Fruit fly (Drosophila melanogaster) whole organism, embryonic: ENCODE data around the gene CG42340.

Source experiments
- Asciz ChIP-seq: fragments of 200-800 bp; sonication (Bioruptor generic); optimal IDR thresholded peaks from 2 replicates; lab custom pipeline; 2017; ENCODE audit warnings: missing biosample characterization, mild to moderate bottlenecking, missing genetic modification characterization, missing genetic modification reagents
- B-H1 ChIP-seq: fragments of 200-800 bp; sonication (Bioruptor generic); IDR thresholded peaks from 3 replicates; pipeline ENCODE4 v1.3.6; 2022; ENCODE audit warnings: missing biosample characterization, missing genetic modification characterization
- B-H2 ChIP-seq: fragments of 200-800 bp; sonication (Bioruptor generic); optimal IDR thresholded peaks from 2 replicates; lab custom pipeline; 2018; ENCODE audit warnings: missing biosample characterization, mild to moderate bottlenecking, missing genetic modification characterization
- CG10147 ChIP-seq: fragments of 200-800 bp; sonication (Bioruptor generic); optimal IDR thresholded peaks from 2 replicates; lab custom pipeline; 2019; ENCODE audit warnings: missing biosample characterization, mild to moderate bottlenecking, missing genetic modification characterization, moderate library complexity
- CG12219 ChIP-seq: fragments of 200-800 bp; sonication (Bioruptor generic); optimal IDR thresholded peaks from 3 replicates; lab custom pipeline; 2018; ENCODE audit warnings: missing biosample characterization, mild to moderate bottlenecking, missing genetic modification characterization
- CG1233 ChIP-seq: fragments of 200-800 bp; sonication (Bioruptor generic); optimal IDR thresholded peaks from 4 replicates; lab custom pipeline; 2018; ENCODE audit warnings: missing biosample characterization, mild to moderate bottlenecking, missing genetic modification characterization
- CG13894 ChIP-seq: fragments of 200-800 bp; sonication (Bioruptor generic); optimal IDR thresholded peaks from 3 replicates; lab custom pipeline; 2018; ENCODE audit warnings: missing biosample characterization, mild to moderate bottlenecking, missing genetic modification characterization, moderate library complexity
- CG18599 ChIP-seq: fragments of 200-800 bp; sonication (Bioruptor generic); optimal IDR thresholded peaks from 3 replicates; lab custom pipeline; 2017; ENCODE audit warnings: missing biosample characterization, missing genetic modification characterization, mild to moderate bottlenecking, moderate library complexity, missing genetic modification reagents
- CG18764 ChIP-seq: fragments of 200-800 bp; sonication (Bioruptor generic); optimal IDR thresholded peaks from 3 replicates; lab custom pipeline; 2016; ENCODE audit warnings: missing biosample characterization, missing genetic modification characterization
- CG31441 ChIP-seq: fragments of 200-800 bp; sonication (Bioruptor generic); IDR thresholded peaks from 2 replicates; pipeline ENCODE4 v1.3.6; 2022; ENCODE audit warnings: missing biosample characterization, missing genetic modification characterization
- CG3163 ChIP-seq: fragments of 200-800 bp; sonication (Bioruptor generic); optimal IDR thresholded peaks from 3 replicates; lab custom pipeline; 2016; ENCODE audit warnings: missing biosample characterization, missing genetic modification characterization
- CG3281 ChIP-seq: fragments of 200-800 bp; sonication (Bioruptor generic); optimal IDR thresholded peaks from 3 replicates; lab custom pipeline; 2017; ENCODE audit warnings: missing biosample characterization, mild to moderate bottlenecking, missing genetic modification characterization
- CG5180 ChIP-seq: fragments of 200-800 bp; sonication (Bioruptor generic); optimal IDR thresholded peaks from 3 replicates; lab custom pipeline; 2017; ENCODE audit warnings: missing biosample characterization, missing genetic modification characterization, mild to moderate bottlenecking, moderate library complexity, missing genetic modification reagents
- CG6689 ChIP-seq: fragments of 200-800 bp; sonication (Bioruptor generic); IDR thresholded peaks from 2 replicates; pipeline ENCODE4 v1.3.6; 2022; ENCODE audit warnings: missing biosample characterization, missing genetic modification characterization
- CG6813 ChIP-seq: fragments of 200-800 bp; sonication (Bioruptor generic); optimal IDR thresholded peaks from 2 replicates; lab custom pipeline; 2017; ENCODE audit warnings: missing biosample characterization, missing genetic modification characterization, mild to moderate bottlenecking, moderate library complexity, missing genetic modification reagents
- CG7372 ChIP-seq: fragments of 200-800 bp; sonication (Bioruptor generic); IDR thresholded peaks from 2 replicates; pipeline ENCODE4 v1.3.6; 2022; ENCODE audit warnings: missing biosample characterization, missing genetic modification characterization
- CG9817 ChIP-seq: fragments of 200-800 bp; sonication (Bioruptor generic); optimal IDR thresholded peaks from 2 replicates; lab custom pipeline; 2018; ENCODE audit warnings: missing biosample characterization, mild to moderate bottlenecking, missing genetic modification characterization, moderate library complexity
- CG9932 ChIP-seq: fragments of 200-800 bp; sonication (Bioruptor generic); IDR thresholded peaks from 2 replicates; pipeline ENCODE4 v1.3.6; 2022; ENCODE audit warnings: missing biosample characterization, missing genetic modification characterization
- D19A ChIP-seq: fragments of 200-800 bp; optimal IDR thresholded peaks from 3 replicates; lab custom pipeline; 2019; ENCODE audit warnings: missing biosample characterization, mild to moderate bottlenecking, missing genetic modification characterization, moderate library complexity
- E2f1 ChIP-seq: fragments of 200-800 bp; sonication (Bioruptor generic); IDR thresholded peaks from 2 replicates; pipeline ENCODE4 v1.3.6; 2022; ENCODE audit warnings: missing biosample characterization, missing genetic modification characterization
- Gug ChIP-seq: fragments of 200-800 bp; sonication (Bioruptor generic); IDR thresholded peaks from 4 replicates; pipeline ENCODE4 v1.3.6; 2022; ENCODE audit warnings: missing biosample characterization, missing genetic modification characterization
- Hmr ChIP-seq: fragments of 200-800 bp; sonication (Bioruptor generic); optimal IDR thresholded peaks from 3 replicates; lab custom pipeline; 2017; ENCODE audit warnings: mild to moderate bottlenecking, missing biosample characterization, missing genetic modification reagents, missing genetic modification characterization
- Kr ChIP-seq: fragments of 200-800 bp; sonication (Bioruptor generic); optimal IDR thresholded peaks from 2 replicates; lab custom pipeline; 2017; ENCODE audit warnings: missing biosample characterization, mild to moderate bottlenecking, missing genetic modification characterization
- MESR4 ChIP-seq: fragments of 200-800 bp; sonication (Bioruptor generic); optimal IDR thresholded peaks from 2 replicates; lab custom pipeline; 2018; ENCODE audit warnings: missing biosample characterization, mild to moderate bottlenecking, missing genetic modification characterization, moderate library complexity
- NC2α ChIP-seq: fragments of 200-800 bp; sonication (Bioruptor generic); optimal IDR thresholded peaks from 2 replicates; lab custom pipeline; 2016; ENCODE audit warnings: missing biosample characterization, missing genetic modification characterization
- Neu2 ChIP-seq: fragments of 200-800 bp; sonication (Bioruptor generic); optimal IDR thresholded peaks from 3 replicates; lab custom pipeline; 2016; ENCODE audit warnings: missing biosample characterization, missing genetic modification characterization, borderline replicate concordance
- Ssrp ChIP-seq: fragments of 200-800 bp; sonication (Bioruptor generic); optimal IDR thresholded peaks from 2 replicates; lab custom pipeline; 2018; ENCODE audit warnings: missing biosample characterization, mild to moderate bottlenecking, missing genetic modification characterization, moderate library complexity
- Taf1 ChIP-seq: fragments of 200-800 bp; sonication (Bioruptor generic); IDR thresholded peaks from 2 replicates; pipeline ENCODE4 v1.3.6; 2022; ENCODE audit warnings: missing biosample characterization, missing genetic modification characterization
- Vsx1 ChIP-seq: fragments of 200-800 bp; sonication (Bioruptor generic); optimal IDR thresholded peaks from 2 replicates; lab custom pipeline; 2017; ENCODE audit warnings: missing biosample characterization, mild to moderate bottlenecking, missing genetic modification characterization, missing genetic modification reagents
- al ChIP-seq: fragments of 200-800 bp; sonication (Bioruptor generic); IDR thresholded peaks from 2 replicates; pipeline ENCODE4 v1.3.6; 2022; ENCODE audit warnings: missing biosample characterization, missing genetic modification characterization
- ase ChIP-seq: fragments of 200-800 bp; sonication (Bioruptor generic); IDR thresholded peaks from 3 replicates; pipeline ENCODE4 v1.3.6; 2022; ENCODE audit warnings: missing biosample characterization, missing genetic modification characterization
- caup ChIP-seq: fragments of 200-800 bp; sonication (Bioruptor generic); optimal IDR thresholded peaks from 3 replicates; lab custom pipeline; 2017; ENCODE audit warnings: missing biosample characterization, mild to moderate bottlenecking, missing genetic modification characterization, moderate library complexity; ENCODE audit not compliant: severe bottlenecking
- cwo ChIP-seq: fragments of 200-800 bp; sonication (Bioruptor generic); optimal IDR thresholded peaks from 3 replicates; lab custom pipeline; 2017; ENCODE audit warnings: missing biosample characterization, missing genetic modification characterization, mild to moderate bottlenecking, moderate library complexity, missing genetic modification reagents
- danr ChIP-seq: fragments of 200-800 bp; sonication (Bioruptor generic); IDR thresholded peaks from 2 replicates; pipeline ENCODE4 v1.3.6; 2022; ENCODE audit warnings: missing biosample characterization, missing genetic modification characterization
- dati ChIP-seq: fragments of 200-800 bp; sonication (Bioruptor generic); IDR thresholded peaks from 2 replicates; pipeline ENCODE4 v1.3.6; 2022; ENCODE audit warnings: missing biosample characterization, missing genetic modification characterization
- esg ChIP-seq: fragments of 200-800 bp; sonication (Bioruptor generic); conservative IDR thresholded peaks from 2 replicates; pipeline ENCODE4 v1.3.6; 2022; ENCODE audit warnings: missing biosample characterization, missing genetic modification characterization
- gem ChIP-seq: fragments of 200-800 bp; sonication (Bioruptor generic); optimal IDR thresholded peaks from 2 replicates; lab custom pipeline; 2019; ENCODE audit warnings: missing biosample characterization, mild to moderate bottlenecking, missing genetic modification characterization, moderate library complexity
- jigr1 ChIP-seq: fragments of 200-800 bp; sonication (Bioruptor generic); IDR thresholded peaks from 3 replicates; pipeline ENCODE4 v1.3.6; 2022; ENCODE audit warnings: missing biosample characterization, missing genetic modification characterization
- lilli ChIP-seq: fragments of 200-800 bp; sonication (Bioruptor generic); optimal IDR thresholded peaks from 3 replicates; lab custom pipeline; 2016; ENCODE audit warnings: missing biosample characterization, missing genetic modification characterization
- lola ChIP-seq, 3 experiments: fragments of >200 bp in 2 of 3; fragments of 200-800 bp in 1 of 3; sonication (Bioruptor generic) in 1 of 3; optimal IDR thresholded peaks; 2 replicates each; lab custom pipeline; 2017 to 2019; ENCODE audit warnings: missing biosample characterization in 3 of 3, missing genetic modification characterization in 3 of 3, mild to moderate bottlenecking in 1 of 3, moderate library complexity in 1 of 3
- mld ChIP-seq: fragments of 200-800 bp; sonication (Bioruptor generic); IDR thresholded peaks from 3 replicates; pipeline ENCODE4 v1.3.6; 2022; ENCODE audit warnings: missing biosample characterization, missing genetic modification characterization; ENCODE audit not compliant: partially characterized antibody
- pan ChIP-seq, 4 experiments: fragments of >200 bp in 3 of 4; fragments of 200-800 bp in 1 of 4; sonication (Bioruptor generic) in 1 of 4; optimal IDR thresholded peaks in 3 of 4; IDR thresholded peaks in 1 of 4; 2 replicates each; pipeline versions ENCODE4 v1.3.6 to Lab custom; 2017 to 2022; ENCODE audit warnings: missing biosample characterization in 2 of 4, missing genetic modification characterization in 2 of 4, mixed read lengths in 1 of 4
- pfk ChIP-seq: fragments of 200-800 bp; sonication (Bioruptor generic); optimal IDR thresholded peaks from 2 replicates; lab custom pipeline; 2018; ENCODE audit warnings: missing biosample characterization, mild to moderate bottlenecking, missing genetic modification characterization, moderate library complexity
- ro ChIP-seq: fragments of 200-800 bp; sonication (Bioruptor generic); IDR thresholded peaks from 2 replicates; pipeline ENCODE4 v1.3.6; 2022; ENCODE audit warnings: missing biosample characterization, missing genetic modification characterization
- row ChIP-seq: fragments of 200-800 bp; sonication (Bioruptor generic); IDR thresholded peaks from 3 replicates; pipeline ENCODE4 v1.3.6; 2022; ENCODE audit warnings: missing biosample characterization, missing genetic modification characterization
- sens-2 ChIP-seq: fragments of 200-800 bp; sonication (Bioruptor generic); IDR thresholded peaks from 2 replicates; pipeline ENCODE4 v1.3.6; 2022; ENCODE audit warnings: missing biosample characterization, missing genetic modification characterization
- sisA ChIP-seq: fragments of 200-800 bp; sonication (Bioruptor generic); IDR thresholded peaks from 2 replicates; pipeline ENCODE4 v1.3.6; 2022; ENCODE audit warnings: missing biosample characterization, missing genetic modification characterization
- ttk ChIP-seq: fragments of 200-800 bp; sonication (Bioruptor generic); IDR thresholded peaks from 2 replicates; pipeline ENCODE4 v2.1.2; 2022; ENCODE audit warnings: missing biosample characterization, missing genetic modification characterization

The CG42340 gene

dm6 chrX:6439495-6439894, 84.6 kb downstream of the CG42340 start (continued):
- TF ChIP-seq E2f1, result peak; percentile 47; the same call in 1 of the 2 replicates
- peak; percentile 9 for TF ChIP-seq CG1233 (GFP tag; lab: Kevin White, UChicago)
- no peak for TF ChIP-seq pfk (GFP tag; lab: Kevin White, UChicago)
- TF ChIP-seq sens-2 (GFP tag; lab: Robert Waterston, UW), result peak; percentile 38; the same call in 1 of the 2 replicates
- TF ChIP-seq lola (GFP tag; optimal IDR thresholded peaks at IDR 0.05; lab: Kevin White, UChicago), result no peak
- 0 out of 2 replicates have a peak, but pooled peaks have one; percentile 21 for TF ChIP-seq dati
- no peak for TF ChIP-seq mld (GFP tag; lab: Robert Waterston, UW)
- TF ChIP-seq CG18764 (GFP tag; lab: Kevin White, UChicago), result no peak
- no peak for TF ChIP-seq Vsx1 (GFP tag; lab: Kevin White, UChicago)
- no peak for TF ChIP-seq MESR4 (GFP tag; lab: Kevin White, UChicago)
- TF ChIP-seq ttk (GFP tag; lab: Robert Waterston, UW), result peak; percentile 36; the same call in 1 of the 2 replicates
- TF ChIP-seq CG3281 (GFP tag; lab: Kevin White, UChicago), result peak; percentile 61
- TF ChIP-seq sisA (GFP tag; lab: Robert Waterston, UW), result peak; percentile 22; the same call in 1 of the 2 replicates
- TF ChIP-seq esg (GFP tag; lab: Robert Waterston, UW), result peak; percentile 58
- peak; percentile 45 for TF ChIP-seq caup (GFP tag; lab: Kevin White, UChicago)
- no peak for TF ChIP-seq pan (optimal IDR thresholded peaks at IDR 0.05; lab: Kevin White, UChicago)
- peak in 1 of 2 experiments; percentile 76 for TF ChIP-seq pan (GFP tag; optimal IDR thresholded peaks at IDR 0.05 in 1 of 2, IDR thresholded peaks at IDR 0.05 in 1 of 2)
- TF ChIP-seq gem (tag; lab: Kevin White, UChicago), result peak; percentile 37
- no peak for TF ChIP-seq D19A (tag; lab: Kevin White, UChicago)
- peak; percentile 40; the same call in 1 of the 3 replicates for TF ChIP-seq B-H1 (GFP tag; lab: Robert Waterston, UW)
- peak; percentile 11 for TF ChIP-seq CG5180 (GFP tag; lab: Kevin White, UChicago)
- peak; percentile 5 for TF ChIP-seq Asciz (GFP tag; lab: Kevin White, UChicago)
- peak; percentile 56 for TF ChIP-seq Hmr (GFP tag; lab: Kevin White, UChicago)
- peak; percentile 23; the same call in 1 of the 2 replicates for TF ChIP-seq Taf1
- TF ChIP-seq CG9932 (GFP tag; lab: Robert Waterston, UW), result peak; percentile 71
- TF ChIP-seq Gug (GFP tag; lab: Robert Waterston, UW), result peak; percentile 46; the same call in 3 of the 4 replicates
- TF ChIP-seq CG13894 (tag; lab: Kevin White, UChicago), result peak; percentile 55
- TF ChIP-seq CG6813, result peak; percentile 63
- 0 out of 2 replicates have a peak, but pooled peaks have one; percentile 7 for TF ChIP-seq ro (GFP tag; lab: Robert Waterston, UW)
- peak; percentile 53; the same call in 1 of the 2 replicates for TF ChIP-seq CG6689 (GFP tag; lab: Robert Waterston, UW)
- peak; percentile 36; the same call in 1 of the 2 replicates for TF ChIP-seq CG31441 (GFP tag; lab: Robert Waterston, UW)
- TF ChIP-seq CG3163 (GFP tag; lab: Kevin White, UChicago), result no peak
- no peak for TF ChIP-seq Ssrp (tag; lab: Kevin White, UChicago)
- peak; percentile 63 for TF ChIP-seq cwo
- 0 out of 2 replicates have a peak, but pooled peaks have one; percentile 25 for TF ChIP-seq danr (GFP tag; lab: Robert Waterston, UW)
- no peak for TF ChIP-seq Kr (GFP tag; lab: Kevin White, UChicago)
- TF ChIP-seq CG10147 (GFP tag; lab: Kevin White, UChicago), result peak; percentile 21
- peak; percentile 37; the same call in 1 of the 2 replicates for TF ChIP-seq al (GFP tag; lab: Robert Waterston, UW)
- TF ChIP-seq B-H2 (GFP tag; lab: Kevin White, UChicago), result peak; percentile 45
- no peak for TF ChIP-seq Neu2 (GFP tag; lab: Kevin White, UChicago)
- TF ChIP-seq jigr1, result 0 out of 3 replicates have a peak, but pooled peaks have one; percentile 43
- TF ChIP-seq CG9817 (tag; lab: Kevin White, UChicago), result no peak
- peak; percentile 47; the same call in 1 of the 3 replicates for TF ChIP-seq ase (GFP tag; lab: Robert Waterston, UW)
- peak; percentile 67 for TF ChIP-seq CG7372 (GFP tag; lab: Robert Waterston, UW)
- peak; percentile 71 for TF ChIP-seq row (GFP tag; lab: Robert Waterston, UW)
- peak; percentile 88 for TF ChIP-seq CG18599 (GFP tag; lab: Kevin White, UChicago)
- TF ChIP-seq CG12219, result peak; percentile 18
- TF ChIP-seq NC2α (GFP tag; lab: Kevin White, UChicago), result no peak
- peak; percentile 32 for TF ChIP-seq lilli
